Fruit fly (Drosophila melanogaster) whole organism, prepupa: ENCODE data around the gene nkd.

Experiments
- Eip78C ChIP-seq: fragments of 200-800 bp; sonication (Bioruptor generic); peaks from one replicate; lab custom pipeline; 2016; ENCODE audit warnings: missing biosample characterization, missing genetic modification characterization
- Met ChIP-seq: fragments of 200-800 bp; sonication (Bioruptor generic); optimal IDR thresholded peaks from 3 replicates; lab custom pipeline; 2016; ENCODE audit warnings: missing biosample characterization, missing genetic modification characterization
- salr ChIP-seq, 2 experiments: fragments of 200-800 bp; sonication (Bioruptor generic); optimal IDR thresholded peaks; 3 replicates each; lab custom pipeline; 2016 to 2018; ENCODE audit warnings: missing biosample characterization in 2 of 2, missing genetic modification characterization in 2 of 2, mild to moderate bottlenecking in 1 of 2
- topi ChIP-seq: fragments of 200-800 bp; sonication (Bioruptor generic); optimal IDR thresholded peaks from 3 replicates; lab custom pipeline; 2016; ENCODE audit warnings: missing biosample characterization, missing genetic modification characterization
- vri ChIP-seq: fragments of 200-800 bp; sonication (Bioruptor generic); optimal IDR thresholded peaks from 3 replicates; lab custom pipeline; 2016; ENCODE audit warnings: missing biosample characterization, mild to moderate bottlenecking, missing genetic modification characterization

The nkd gene

DNA sequence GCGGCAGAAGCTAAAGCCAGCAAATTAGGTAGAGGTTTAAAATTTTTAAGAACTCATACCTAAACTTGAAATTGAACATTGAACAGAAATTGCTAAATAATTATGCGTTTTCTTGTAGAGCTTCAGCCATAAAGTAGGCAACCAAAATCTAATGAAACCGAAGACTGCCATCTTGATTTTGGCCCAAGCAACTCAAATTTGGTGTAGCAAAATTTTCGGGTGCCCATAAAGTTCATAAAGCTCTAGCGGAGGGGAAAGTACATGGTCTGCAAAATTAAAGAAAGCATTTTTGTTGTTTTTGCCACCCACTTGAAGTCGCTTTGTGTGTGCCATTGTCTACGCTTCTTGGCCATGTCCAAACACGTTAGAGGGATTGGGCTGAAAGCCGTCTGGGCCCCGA is 88.2 kb downstream of the nkd start:
- TF ChIP-seq vri (GFP tag; lab: Kevin White, UChicago) (no peak), Eip78C (GFP tag; lab: Kevin White, UChicago) (peak; percentile 22), salr (GFP tag; optimal IDR thresholded peaks at IDR 0.05; lab: Kevin White, UChicago) (no peak), Met (GFP tag; lab: Kevin White, UChicago) (no peak), topi (GFP tag; lab: Kevin White, UChicago) (no peak)
